Worm (Caenorhabditis elegans) whole organism, midembryonic: ENCODE data around the gene cbp-2.

Source experiments
- T22C8.4 ChIP-seq: fragments of 200-800 bp; sonication (Bioruptor generic); IDR thresholded peaks from 2 replicates; pipeline ENCODE4 v1.3.6; 2022; ENCODE audit warnings: missing genetic modification characterization, missing compliant biosample characterization
- cog-1 ChIP-seq: sonication (generic microtip); optimal IDR thresholded peaks from 2 replicates; lab custom pipeline; 2016; ENCODE audit warnings: missing genetic modification characterization, missing compliant biosample characterization
- flt-1 ChIP-seq: fragments of 200-800 bp; sonication (Bioruptor generic); IDR thresholded peaks from 2 replicates; pipeline ENCODE4 v1.3.6; 2022; ENCODE audit warnings: missing genetic modification characterization, missing compliant biosample characterization
- klf-2 ChIP-seq: fragments of 200-800 bp; sonication (Bioruptor generic); conservative IDR thresholded peaks from 2 replicates; pipeline ENCODE4 v1.3.6; 2022; ENCODE audit warnings: missing genetic modification reagents, missing genetic modification characterization, missing compliant biosample characterization
- med-1 ChIP-seq: sonication (generic microtip); optimal IDR thresholded peaks from 2 replicates; lab custom pipeline; 2017; ENCODE audit warnings: missing genetic modification characterization, mild to moderate bottlenecking, missing compliant biosample characterization, antibody characterized with exemption, missing genetic modification reagents; ENCODE audit not compliant: insufficient read depth
- ref-1 ChIP-seq: fragments of 200-800 bp; sonication (Bioruptor generic); conservative IDR thresholded peaks from 2 replicates; pipeline ENCODE4 v1.3.6; 2022; ENCODE audit warnings: missing genetic modification reagents, missing genetic modification characterization, missing compliant biosample characterization
- tab-1 ChIP-seq: fragments of 200-800 bp; sonication (Bioruptor generic); IDR thresholded peaks from 2 replicates; pipeline ENCODE4 v1.3.6; 2022; ENCODE audit warnings: missing genetic modification characterization, missing compliant biosample characterization
- ztf-23 ChIP-seq: fragments of 200-800 bp; sonication (Bioruptor generic); IDR thresholded peaks from 2 replicates; pipeline ENCODE4 v1.3.6; 2022; ENCODE audit warnings: missing genetic modification reagents, missing genetic modification characterization, missing compliant biosample characterization
- ztf-29 ChIP-seq: fragments of 200-800 bp; sonication (Bioruptor generic); IDR thresholded peaks from 2 replicates; pipeline ENCODE4 v1.3.6; 2022; ENCODE audit warnings: missing genetic modification reagents, missing genetic modification characterization, missing compliant biosample characterization

The cbp-2 gene

ce11 chrIII:9973765-9974164 is 50.8 kb downstream of the cbp-2 start, which contains the start of gene R10E12.2:
TSS of gene R10E12.2 (minus strand) at chrIII:9973865.
- TF ChIP-seq tab-1 (no peak), med-1 (GFP tag; lab: Kevin White, UChicago) (no peak), ztf-29 (GFP tag; lab: Robert Waterston, UW) (no peak), ztf-23 (GFP tag; lab: Robert Waterston, UW) (no peak), ref-1 (GFP tag; lab: Robert Waterston, UW) (no peak), klf-2 (GFP tag; lab: Robert Waterston, UW) (no peak), cog-1 (tag; lab: Kevin White, UChicago) (no peak), flt-1 (GFP tag; lab: Robert Waterston, UW) (no peak), T22C8.4 (GFP tag; lab: Robert Waterston, UW) (no peak)
